Fruit fly (Drosophila melanogaster): ENCODE data around the gene CG5114.

The CG5114 gene

dm6 chr3L:15005774-15006173 lies 23.1 kb downstream of the CG5114 start (continued):
- TF ChIP-seq achi (GFP tag; optimal IDR thresholded peaks at IDR 0.05) (peak; percentile 46), CG6808 (GFP tag; optimal IDR thresholded peaks at IDR 0.05) (peak; percentile 61), CG3032 (tag; optimal IDR thresholded peaks at IDR 0.05) (peak; percentile 50), CG34406 (GFP tag; optimal IDR thresholded peaks at IDR 0.05) (peak; percentile 16), fd59A (GFP tag; optimal IDR thresholded peaks at IDR 0.05) (peak; percentile 52), spab (GFP tag; optimal IDR thresholded peaks at IDR 0.05) (peak; percentile 67), CG1621 (tag; optimal IDR thresholded peaks at IDR 0.05) (peak; percentile 1), Sox15 (GFP tag; optimal IDR thresholded peaks at IDR 0.05) (no peak), Sox14 (GFP tag; optimal IDR thresholded peaks at IDR 0.05) (peak; percentile 23), Eip78C (GFP tag) (peak; percentile 89), Gug (GFP tag; IDR thresholded peaks at IDR 0.05) (0 out of 2 replicates have a peak, but pooled peaks have one; percentile 10), CG16779 (tag; optimal IDR thresholded peaks at IDR 0.05) (peak; percentile 8), Hr39 (GFP tag; optimal IDR thresholded peaks at IDR 0.05) (no peak), Met (GFP tag; optimal IDR thresholded peaks at IDR 0.05) (peak; percentile 9), OdsH (GFP tag; optimal IDR thresholded peaks at IDR 0.05) (peak; percentile 44), CG32006 (GFP tag; optimal IDR thresholded peaks at IDR 0.05) (peak; percentile 51), CG8119 (GFP tag; IDR thresholded peaks at IDR 0.05) (no peak), CG11762 (GFP tag; optimal IDR thresholded peaks at IDR 0.05; ENCODE audit: insufficient read depth) (no peak), ss (GFP tag; optimal IDR thresholded peaks at IDR 0.05) (peak; percentile 42 to 61), Ets21C (GFP tag; optimal IDR thresholded peaks at IDR 0.05) (no peak), CG3919 (GFP tag; optimal IDR thresholded peaks at IDR 0.05) (peak; percentile 40)

- TF ChIP-seq Sox15 (GFP tag; optimal IDR thresholded peaks at IDR 0.05) (peak; percentile 41), CG6854 (GFP tag; optimal IDR thresholded peaks at IDR 0.05) (no peak), salr (GFP tag; optimal IDR thresholded peaks at IDR 0.05) (peak; percentile 50 to 65), esn (GFP tag; optimal IDR thresholded peaks at IDR 0.05) (peak; percentile 82), Met (GFP tag; optimal IDR thresholded peaks at IDR 0.05) (peak; percentile 68), pdm3 (GFP tag; optimal IDR thresholded peaks at IDR 0.05) (peak; percentile 87), dac (GFP tag; optimal IDR thresholded peaks at IDR 0.05) (peak; percentile 69), acj6 (GFP tag; optimal IDR thresholded peaks at IDR 0.05) (peak; percentile 80), fkh (GFP tag; optimal IDR thresholded peaks at IDR 0.05) (no peak), CG3919 (GFP tag; optimal IDR thresholded peaks at IDR 0.05) (peak; percentile 86), Sox14 (GFP tag; optimal IDR thresholded peaks at IDR 0.05) (peak; percentile 77), CG6163 (GFP tag; IDR thresholded peaks at IDR 0.05) (peak; percentile 91), Blimp-1 (GFP tag; optimal IDR thresholded peaks at IDR 0.05) (no peak), Gug (GFP tag; IDR thresholded peaks at IDR 0.05) (peak; percentile 86), CG7368 (GFP tag; optimal IDR thresholded peaks at IDR 0.05) (peak; percentile 76), OdsH (GFP tag; optimal IDR thresholded peaks at IDR 0.05) (peak; percentile 80), vri (GFP tag; optimal IDR thresholded peaks at IDR 0.05) (peak; percentile 12), CG8319 (GFP tag; optimal IDR thresholded peaks at IDR 0.05) (peak; percentile 53), CG11902 (GFP tag; optimal IDR thresholded peaks at IDR 0.05) (peak; percentile 49), CG10631 (GFP tag; optimal IDR thresholded peaks at IDR 0.05) (peak; percentile 87), CG32006 (GFP tag; optimal IDR thresholded peaks at IDR 0.05) (peak; percentile 88), Lpt (GFP tag; optimal IDR thresholded peaks at IDR 0.05) (peak; percentile 74), CG1621 (tag; optimal IDR thresholded peaks at IDR 0.05) (peak; percentile 65), fd59A (GFP tag; optimal IDR thresholded peaks at IDR 0.05) (peak; percentile 54), spab (GFP tag; optimal IDR thresholded peaks at IDR 0.05) (peak; percentile 56), Ets96B (tag; optimal IDR thresholded peaks at IDR 0.05) (peak; percentile 80), fd85E (GFP tag; optimal IDR thresholded peaks at IDR 0.05) (no peak), lz (GFP tag; optimal IDR thresholded peaks at IDR 0.05) (peak; percentile 79), Ets21C (GFP tag; optimal IDR thresholded peaks at IDR 0.05) (peak; percentile 57), topi (GFP tag; optimal IDR thresholded peaks at IDR 0.05) (peak; percentile 72), CG34406 (GFP tag; optimal IDR thresholded peaks at IDR 0.05) (peak; percentile 67), eg (GFP tag; IDR thresholded peaks at IDR 0.05) (peak; percentile 96), CG8632 (GFP tag; optimal IDR thresholded peaks at IDR 0.05) (peak; percentile 77), ss (GFP tag; optimal IDR thresholded peaks at IDR 0.05) (peak; percentile 30 to 64), CG6276 (GFP tag; optimal IDR thresholded peaks at IDR 0.05) (peak; percentile 82), Smox (GFP tag; optimal IDR thresholded peaks at IDR 0.05) (peak; percentile 69), CG31627 (GFP tag; optimal IDR thresholded peaks at IDR 0.05) (peak; percentile 59), CG3032 (tag; optimal IDR thresholded peaks at IDR 0.05) (peak; percentile 77), CG11294 (GFP tag; IDR thresholded peaks at IDR 0.05) (peak; percentile 80), CG15336 (GFP tag; IDR thresholded peaks at IDR 0.05) (peak; percentile 97), Sox102F (GFP tag; optimal IDR thresholded peaks at IDR 0.05) (peak; percentile 77)
Measured at dm6 chr3L:15006825-15007224, 24.2 kb downstream of the CG5114 start.
